Fruit fly (Drosophila melanogaster) whole organism, embryonic: ENCODE measurements around the gene Aef1.

Source experiments
- Aef1 ChIP-seq: fragments of 200-800 bp; sonication (Bioruptor generic); IDR thresholded peaks from 3 replicates; pipeline ENCODE4 v1.3.6; 2022; ENCODE audit warnings: missing biosample characterization, missing genetic modification characterization
- Atf-2 ChIP-seq: fragments of 200-800 bp; sonication (Bioruptor generic); optimal IDR thresholded peaks from 2 replicates; lab custom pipeline; 2016; ENCODE audit warnings: missing biosample characterization, missing genetic modification characterization
- BEAF-32 ChIP-seq: fragments of 200-800 bp; sonication (Bioruptor generic); optimal IDR thresholded peaks from 3 replicates; lab custom pipeline; 2017; ENCODE audit warnings: missing biosample characterization, missing genetic modification characterization, mild to moderate bottlenecking, moderate library complexity, missing genetic modification reagents
- Blimp-1 ChIP-seq: fragments of 200-800 bp; sonication (Bioruptor generic); optimal IDR thresholded peaks from 3 replicates; lab custom pipeline; 2018; ENCODE audit warnings: missing biosample characterization, missing genetic modification characterization, mild to moderate bottlenecking, moderate library complexity, missing genetic modification reagents
- CG10147 ChIP-seq: fragments of 200-800 bp; sonication (Bioruptor generic); optimal IDR thresholded peaks from 2 replicates; lab custom pipeline; 2019; ENCODE audit warnings: missing biosample characterization, mild to moderate bottlenecking, missing genetic modification characterization, moderate library complexity
- CG10431 ChIP-seq: fragments of 200-800 bp; sonication (Bioruptor generic); optimal IDR thresholded peaks from 3 replicates; lab custom pipeline; 2018; ENCODE audit warnings: missing biosample characterization, mild to moderate bottlenecking, missing genetic modification characterization
- CG10565 ChIP-seq: fragments of 200-800 bp; sonication (Bioruptor generic); optimal IDR thresholded peaks from 3 replicates; lab custom pipeline; 2016; ENCODE audit warnings: missing biosample characterization, mild to moderate bottlenecking, missing genetic modification characterization
- CG12071 ChIP-seq: fragments of 200-800 bp; sonication (Bioruptor generic); optimal IDR thresholded peaks from 3 replicates; lab custom pipeline; 2018; ENCODE audit warnings: missing biosample characterization, mild to moderate bottlenecking, missing genetic modification characterization
- CG12391 ChIP-seq: fragments of 200-800 bp; sonication (Bioruptor generic); optimal IDR thresholded peaks from 3 replicates; lab custom pipeline; 2018; ENCODE audit warnings: missing biosample characterization, mild to moderate bottlenecking, missing genetic modification characterization, moderate library complexity
- CG12659 ChIP-seq: fragments of 200-800 bp; sonication (Bioruptor generic); optimal IDR thresholded peaks from 3 replicates; lab custom pipeline; 2017; ENCODE audit warnings: mild to moderate bottlenecking, missing biosample characterization, missing genetic modification reagents, missing genetic modification characterization
- CG13624 ChIP-seq: fragments of 200-800 bp; sonication (Bioruptor generic); optimal IDR thresholded peaks from 2 replicates; lab custom pipeline; 2016; ENCODE audit warnings: missing biosample characterization, missing genetic modification characterization
- CG17328 ChIP-seq: fragments of 200-800 bp; sonication (Bioruptor generic); IDR thresholded peaks from 2 replicates; pipeline ENCODE4 v1.3.6; 2022; ENCODE audit warnings: missing biosample characterization, missing genetic modification characterization
- CG17568 ChIP-seq: fragments of 200-800 bp; sonication (Bioruptor generic); optimal IDR thresholded peaks from 2 replicates; lab custom pipeline; 2018; ENCODE audit warnings: missing biosample characterization, mild to moderate bottlenecking, missing genetic modification characterization, moderate library complexity
- CG2116 ChIP-seq: fragments of 200-800 bp; sonication (Bioruptor generic); optimal IDR thresholded peaks from 3 replicates; lab custom pipeline; 2018; ENCODE audit warnings: missing biosample characterization, mild to moderate bottlenecking, missing genetic modification characterization
- CG3407 ChIP-seq: fragments of 200-800 bp; sonication (Bioruptor generic); optimal IDR thresholded peaks from 2 replicates; lab custom pipeline; 2018; ENCODE audit warnings: missing biosample characterization, mild to moderate bottlenecking, missing genetic modification characterization
- CG4707 ChIP-seq: fragments of 200-800 bp; sonication (Bioruptor generic); optimal IDR thresholded peaks from 2 replicates; lab custom pipeline; 2018; ENCODE audit warnings: missing biosample characterization, mild to moderate bottlenecking, missing genetic modification characterization, moderate library complexity
- CG5180 ChIP-seq: fragments of 200-800 bp; sonication (Bioruptor generic); optimal IDR thresholded peaks from 3 replicates; lab custom pipeline; 2017; ENCODE audit warnings: missing biosample characterization, missing genetic modification characterization, mild to moderate bottlenecking, moderate library complexity, missing genetic modification reagents
- CG5953 ChIP-seq: fragments of 200-800 bp; sonication (Bioruptor generic); IDR thresholded peaks from 2 replicates; pipeline ENCODE4 v1.3.6; 2022; ENCODE audit warnings: missing biosample characterization, missing genetic modification characterization
- CG6272 ChIP-seq: fragments of 200-800 bp; sonication (Bioruptor generic); IDR thresholded peaks from 2 replicates; pipeline ENCODE4 v1.3.6; 2022; ENCODE audit warnings: missing biosample characterization, missing genetic modification characterization
- CG6854 ChIP-seq: fragments of 200-800 bp; sonication (Bioruptor generic); optimal IDR thresholded peaks from 3 replicates; lab custom pipeline; 2017; ENCODE audit warnings: missing biosample characterization, mild to moderate bottlenecking, missing genetic modification characterization
- CG8478 ChIP-seq: fragments of >200 bp; optimal IDR thresholded peaks from 2 replicates; lab custom pipeline; 2018
- CG9932 ChIP-seq: fragments of 200-800 bp; sonication (Bioruptor generic); IDR thresholded peaks from 2 replicates; pipeline ENCODE4 v1.3.6; 2022; ENCODE audit warnings: missing biosample characterization, missing genetic modification characterization
- Camta ChIP-seq: fragments of 200-800 bp; sonication (Bioruptor generic); optimal IDR thresholded peaks from 2 replicates; lab custom pipeline; 2016; ENCODE audit warnings: missing biosample characterization, missing genetic modification characterization
- Chrac-16 ChIP-seq: fragments of 200-800 bp; sonication (Bioruptor generic); optimal IDR thresholded peaks from 3 replicates; lab custom pipeline; 2016; ENCODE audit warnings: missing biosample characterization, missing genetic modification characterization
- Deaf1 ChIP-seq: fragments of 200-800 bp; optimal IDR thresholded peaks from 3 replicates; lab custom pipeline; 2019; ENCODE audit warnings: missing biosample characterization, mild to moderate bottlenecking, missing genetic modification characterization, moderate library complexity
- E2f1 ChIP-seq: fragments of 200-800 bp; sonication (Bioruptor generic); IDR thresholded peaks from 2 replicates; pipeline ENCODE4 v1.3.6; 2022; ENCODE audit warnings: missing biosample characterization, missing genetic modification characterization
- Elba2 ChIP-seq: fragments of 200-800 bp; sonication (Bioruptor generic); optimal IDR thresholded peaks from 3 replicates; lab custom pipeline; 2016; ENCODE audit warnings: missing biosample characterization, missing genetic modification characterization
- Ets65A ChIP-seq: fragments of 200-800 bp; sonication (Bioruptor generic); peaks from one replicate; lab custom pipeline; 2016; ENCODE audit warnings: missing biosample characterization, missing genetic modification characterization
- HLH54F ChIP-seq: fragments of 200-800 bp; sonication (Bioruptor generic); optimal IDR thresholded peaks from 3 replicates; lab custom pipeline; 2016; ENCODE audit warnings: missing biosample characterization, missing genetic modification characterization
- Hmx ChIP-seq: fragments of 200-800 bp; sonication (Bioruptor generic); optimal IDR thresholded peaks from 2 replicates; lab custom pipeline; 2016; ENCODE audit warnings: missing biosample characterization, missing genetic modification characterization
- Hr39 ChIP-seq: fragments of >200 bp; optimal IDR thresholded peaks from 2 replicates; lab custom pipeline; 2017
- Med ChIP-seq: fragments of 200-800 bp; sonication (Bioruptor generic); peaks from one replicate; lab custom pipeline; 2016; ENCODE audit warnings: missing biosample characterization, missing genetic modification characterization, mild to moderate bottlenecking, inconsistent platforms, moderate library complexity
- Sry-δ ChIP-seq: fragments of 200-800 bp; sonication (Bioruptor generic); optimal IDR thresholded peaks from 2 replicates; lab custom pipeline; 2016; ENCODE audit warnings: missing biosample characterization, missing genetic modification characterization
- Tbp ChIP-seq: fragments of >200 bp; optimal IDR thresholded peaks from 2 replicates; lab custom pipeline; 2018; ENCODE audit warnings: missing biosample characterization, missing genetic modification characterization
- Xrp1 ChIP-seq: fragments of 200-800 bp; sonication (Bioruptor generic); IDR thresholded peaks from 2 replicates; pipeline ENCODE4 v1.3.6; 2022; ENCODE audit warnings: missing biosample characterization, missing genetic modification characterization
- crc ChIP-seq: fragments of 200-800 bp; sonication (Bioruptor generic); optimal IDR thresholded peaks from 2 replicates; lab custom pipeline; 2016; ENCODE audit warnings: missing biosample characterization, missing genetic modification characterization
- crp ChIP-seq, 2 experiments: fragments of 200-800 bp; sonication (Bioruptor generic); optimal IDR thresholded peaks; 2 replicates in 1 of 2; 3 replicates in 1 of 2; lab custom pipeline; 2017; ENCODE audit warnings: missing biosample characterization in 2 of 2, missing genetic modification characterization in 2 of 2, mild to moderate bottlenecking in 1 of 2, moderate library complexity in 1 of 2
- danr ChIP-seq: fragments of 200-800 bp; sonication (Bioruptor generic); IDR thresholded peaks from 2 replicates; pipeline ENCODE4 v1.3.6; 2022; ENCODE audit warnings: missing biosample characterization, missing genetic modification characterization
- emc ChIP-seq: fragments of 200-800 bp; sonication (Bioruptor generic); optimal IDR thresholded peaks from 2 replicates; lab custom pipeline; 2016; ENCODE audit warnings: missing biosample characterization, missing genetic modification characterization
- fd64A ChIP-seq: fragments of 200-800 bp; sonication (Bioruptor generic); optimal IDR thresholded peaks from 3 replicates; lab custom pipeline; 2018; ENCODE audit warnings: missing biosample characterization, mild to moderate bottlenecking, missing genetic modification characterization
- grau ChIP-seq: fragments of 200-800 bp; optimal IDR thresholded peaks from 3 replicates; lab custom pipeline; 2019; ENCODE audit warnings: missing biosample characterization, mild to moderate bottlenecking, missing genetic modification characterization, moderate library complexity
- gt ChIP-seq: fragments of 200-800 bp; sonication (Bioruptor generic); IDR thresholded peaks from 2 replicates; pipeline ENCODE4 v1.3.6; 2022; ENCODE audit warnings: missing biosample characterization, missing genetic modification characterization
- ham ChIP-seq: fragments of 200-800 bp; sonication (Bioruptor generic); IDR thresholded peaks from 2 replicates; pipeline ENCODE4 v1.3.6; 2022; ENCODE audit warnings: missing biosample characterization, missing genetic modification characterization
- hkb ChIP-seq, 2 experiments: fragments of 200-800 bp in 1 of 2; fragments of >200 bp in 1 of 2; sonication (Bioruptor generic) in 1 of 2; IDR thresholded peaks in 1 of 2; optimal IDR thresholded peaks in 1 of 2; 2 replicates each; pipeline versions ENCODE4 v1.3.6 to Lab custom; 2017 to 2022; ENCODE audit warnings: missing biosample characterization in 1 of 2, missing genetic modification characterization in 1 of 2
- inv ChIP-seq: fragments of 200-800 bp; sonication (Bioruptor generic); IDR thresholded peaks from 2 replicates; pipeline ENCODE4 v1.3.6; 2022; ENCODE audit warnings: missing biosample characterization, missing genetic modification characterization; ENCODE audit not compliant: partially characterized antibody
- kni ChIP-seq: fragments of 200-800 bp; sonication (Bioruptor generic); optimal IDR thresholded peaks from 3 replicates; lab custom pipeline; 2017; ENCODE audit warnings: mild to moderate bottlenecking, missing biosample characterization, missing genetic modification reagents, missing genetic modification characterization
- mirr ChIP-seq: fragments of 200-800 bp; sonication (Bioruptor generic); optimal IDR thresholded peaks from 3 replicates; lab custom pipeline; 2018; ENCODE audit warnings: missing biosample characterization, mild to moderate bottlenecking, missing genetic modification characterization
- nerfin-1 ChIP-seq: fragments of 200-800 bp; sonication (Bioruptor generic); optimal IDR thresholded peaks from 3 replicates; lab custom pipeline; 2019; ENCODE audit warnings: missing biosample characterization, mild to moderate bottlenecking, missing genetic modification characterization, moderate library complexity
- pnt ChIP-seq: fragments of 200-800 bp; sonication (Bioruptor generic); optimal IDR thresholded peaks from 3 replicates; lab custom pipeline; 2016; ENCODE audit warnings: missing biosample characterization, missing genetic modification characterization
- sim ChIP-seq: fragments of 200-800 bp; sonication (Bioruptor generic); IDR thresholded peaks from 2 replicates; pipeline ENCODE4 v1.3.6; 2022; ENCODE audit warnings: missing biosample characterization, missing genetic modification characterization
- sima ChIP-seq: fragments of 200-800 bp; sonication (Bioruptor generic); optimal IDR thresholded peaks from 2 replicates; lab custom pipeline; 2016; ENCODE audit warnings: missing biosample characterization, missing genetic modification characterization
- sqz ChIP-seq: fragments of 200-800 bp; sonication (Bioruptor generic); optimal IDR thresholded peaks from 3 replicates; lab custom pipeline; 2018; ENCODE audit warnings: missing biosample characterization, mild to moderate bottlenecking, missing genetic modification characterization

The Aef1 gene

dm6 chr3L:21479636-21480035 lies 46.4 kb downstream of the Aef1 start (continued):
- TF ChIP-seq crp (GFP tag; optimal IDR thresholded peaks at IDR 0.05; lab: Kevin White, UChicago): no peak
- TF ChIP-seq mirr: no peak
- TF ChIP-seq Camta (GFP tag; lab: Kevin White, UChicago): peak; percentile 37
- TF ChIP-seq HLH54F: no peak
- no peak for TF ChIP-seq Sry-δ (GFP tag; lab: Kevin White, UChicago)
- TF ChIP-seq CG13624 (GFP tag; lab: Kevin White, UChicago): no peak
- TF ChIP-seq CG12659 (GFP tag; lab: Kevin White, UChicago): no peak
- TF ChIP-seq ham (GFP tag; lab: Robert Waterston, UW): no peak
- TF ChIP-seq CG6272: no peak
- TF ChIP-seq Ets65A (GFP tag; lab: Kevin White, UChicago): peak; percentile 23
- TF ChIP-seq CG6854 (GFP tag; lab: Kevin White, UChicago): no peak
- peak; percentile 68 for TF ChIP-seq CG4707 (GFP tag; lab: Kevin White, UChicago)
- TF ChIP-seq Hr39: no peak
- TF ChIP-seq sqz (GFP tag; lab: Kevin White, UChicago): peak; percentile 66
- peak; percentile 12 for TF ChIP-seq CG2116 (GFP tag; lab: Kevin White, UChicago)
- peak; percentile 76 for TF ChIP-seq CG12071 (GFP tag; lab: Kevin White, UChicago)
- peak; percentile 73 for TF ChIP-seq fd64A
- TF ChIP-seq crc (GFP tag; lab: Kevin White, UChicago): no peak
- peak; percentile 55 for TF ChIP-seq CG3407
- TF ChIP-seq BEAF-32 (GFP tag; lab: Kevin White, UChicago): no peak
- no peak for TF ChIP-seq E2f1 (GFP tag; lab: Robert Waterston, UW)
- TF ChIP-seq Tbp: no peak
- TF ChIP-seq CG5953 (GFP tag; lab: Robert Waterston, UW): peak; percentile 72; the same call in 1 of the 2 replicates
- TF ChIP-seq Blimp-1 (GFP tag; lab: Kevin White, UChicago): no peak
- no peak for TF ChIP-seq hkb (optimal IDR thresholded peaks at IDR 0.05; lab: Kevin White, UChicago)
- peak; percentile 75 for TF ChIP-seq hkb (GFP tag; IDR thresholded peaks at IDR 0.05; lab: Robert Waterston, UW)
- TF ChIP-seq emc (GFP tag; lab: Kevin White, UChicago): no peak
- TF ChIP-seq CG9932 (GFP tag; lab: Robert Waterston, UW): no peak
- TF ChIP-seq Med (GFP tag; lab: Kevin White, UChicago): peak; percentile 90
- TF ChIP-seq inv (GFP tag; lab: Robert Waterston, UW): no peak
- 0 out of 2 replicates have a peak, but pooled peaks have one; percentile 36 for TF ChIP-seq Xrp1
- peak; percentile 47 for TF ChIP-seq nerfin-1 (tag; lab: Kevin White, UChicago)
- TF ChIP-seq Hmx: no peak
- TF ChIP-seq Aef1: no peak
- TF ChIP-seq danr (GFP tag; lab: Robert Waterston, UW): no peak
- no peak for TF ChIP-seq Chrac-16 (GFP tag; lab: Kevin White, UChicago)
- no peak for TF ChIP-seq CG10565
- TF ChIP-seq Atf-2 (GFP tag; lab: Kevin White, UChicago): no peak
- TF ChIP-seq CG10431: peak; percentile 73
- peak; percentile 67 for TF ChIP-seq kni (GFP tag; lab: Kevin White, UChicago)
- TF ChIP-seq CG17328 (GFP tag; lab: Robert Waterston, UW): peak; percentile 78
- TF ChIP-seq sim (GFP tag; lab: Robert Waterston, UW): 0 out of 2 replicates have a peak, but pooled peaks have one; percentile 14
- TF ChIP-seq CG17568: no peak
- no peak for TF ChIP-seq pnt (GFP tag; lab: Kevin White, UChicago)
- peak; percentile 91 for TF ChIP-seq CG8478 (lab: Kevin White, UChicago)
- no peak for TF ChIP-seq gt (GFP tag; lab: Robert Waterston, UW)
- TF ChIP-seq sima: no peak
- TF ChIP-seq CG10147 (GFP tag; lab: Kevin White, UChicago): no peak
- TF ChIP-seq CG5180 (GFP tag; lab: Kevin White, UChicago): peak; percentile 48
- TF ChIP-seq CG12391: peak; percentile 27
- no peak for TF ChIP-seq Elba2 (GFP tag; lab: Kevin White, UChicago)
- TF ChIP-seq Deaf1 (tag; lab: Kevin White, UChicago): peak; percentile 49
- TF ChIP-seq grau (tag; lab: Kevin White, UChicago): no peak
